Worm (Caenorhabditis elegans): Measurements from ENCODE around the gene T24C4.10.

DNA sequence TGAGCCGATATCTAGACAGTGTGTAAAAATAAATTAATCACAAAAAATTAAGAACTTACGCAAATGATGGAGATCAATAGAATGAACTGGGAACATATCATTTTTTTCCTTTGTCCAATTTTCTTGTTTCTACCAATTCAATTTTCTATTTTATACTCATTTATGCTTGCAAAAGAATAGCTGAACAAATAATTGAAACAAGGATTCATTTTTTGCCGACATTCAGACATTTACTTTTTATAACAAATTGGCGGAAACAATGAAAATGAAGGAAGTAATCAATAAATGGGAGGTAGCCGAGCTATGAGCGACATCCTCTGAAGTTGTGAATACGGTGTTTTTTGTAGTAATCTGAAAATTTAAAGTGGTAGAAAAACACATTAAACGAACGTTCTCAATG, 25.9 kb upstream of the T24C4.10 start, which contains the start of gene idpp-13:
- TF ChIP-seq nhr-2 (tag; optimal IDR thresholded peaks at IDR 0.05) (no peak), nhr-237 (tag; optimal IDR thresholded peaks at IDR 0.05) (no peak), lsy-2 (tag; optimal IDR thresholded peaks at IDR 0.05) (no peak), elt-1 (tag; optimal IDR thresholded peaks at IDR 0.05; ENCODE audit: borderline replicate concordance, insufficient read depth) (no peak), pha-4 (tag; optimal IDR thresholded peaks at IDR 0.05) (no peak), nhr-12 (tag; optimal IDR thresholded peaks at IDR 0.05) (no peak), snpc-4 (tag; optimal IDR thresholded peaks at IDR 0.05) (no peak), mep-1 (tag; optimal IDR thresholded peaks at IDR 0.05) (no peak), unc-62 (GFP tag; optimal IDR thresholded peaks at IDR 0.05) (no peak), zip-8 (tag; optimal IDR thresholded peaks at IDR 0.05) (no peak), mab-5 (tag; optimal IDR thresholded peaks at IDR 0.05) (no peak), lin-13 (tag; optimal IDR thresholded peaks at IDR 0.05) (no peak), nhr-28 (tag; optimal IDR thresholded peaks at IDR 0.05) (no peak)
